Worm (Caenorhabditis elegans) whole organism, late embryonic: Measurements from ENCODE around the gene ZC8.6.

Experiments
- T23F11.4 ChIP-seq: fragments of 200-800 bp; sonication (Bioruptor generic); optimal IDR thresholded peaks from 2 replicates; lab custom pipeline; 2018; ENCODE audit warnings: mild to moderate bottlenecking, missing genetic modification characterization, missing compliant biosample characterization
- ceh-34 ChIP-seq: sonication (generic microtip); optimal IDR thresholded peaks from 2 replicates; lab custom pipeline; 2016; ENCODE audit warnings: mild to moderate bottlenecking, missing genetic modification characterization, missing compliant biosample characterization
- pax-1 ChIP-seq: fragments of 150-350 bp; optimal IDR thresholded peaks from 2 replicates; lab custom pipeline; 2014; ENCODE audit warnings: missing biosample characterization, missing genetic modification characterization
- unc-55 ChIP-seq: sonication (generic microtip); optimal IDR thresholded peaks from 2 replicates; lab custom pipeline; 2017; ENCODE audit warnings: missing biosample characterization, missing genetic modification reagents, missing genetic modification characterization

DNA sequence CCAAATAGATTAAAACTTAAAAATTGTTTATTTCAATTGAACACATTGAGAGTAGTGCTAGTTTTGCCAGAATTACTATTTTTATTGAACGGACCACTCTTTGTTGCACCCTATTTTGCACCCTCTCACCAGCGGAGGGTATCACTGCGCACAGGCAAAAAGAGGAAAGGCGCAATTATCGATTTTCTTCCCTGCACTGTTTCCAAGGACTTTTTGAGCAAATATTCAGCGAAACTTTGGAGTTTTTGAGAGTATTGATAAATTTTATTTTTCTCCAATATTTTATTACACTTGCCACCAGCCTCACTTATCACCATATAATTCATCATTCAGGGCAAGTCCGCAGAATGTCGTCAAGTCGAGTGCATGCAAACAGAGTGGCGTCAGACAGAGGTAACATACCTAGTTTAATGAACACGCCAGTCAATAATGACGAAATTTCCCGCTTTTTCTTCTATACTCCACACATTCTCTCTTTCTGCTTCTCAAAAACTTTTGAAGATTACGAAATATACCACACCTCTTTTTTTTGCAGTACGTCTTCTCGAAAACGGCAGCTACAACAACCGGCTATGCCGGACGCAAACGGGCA is 20.8 kb upstream of the ZC8.6 start:
- TF ChIP-seq ceh-34 (tag; lab: Kevin White, UChicago): no peak
- no peak for TF ChIP-seq T23F11.4 (GFP tag; lab: Kevin White, UChicago)
- no peak for TF ChIP-seq pax-1 (tag; lab: Kevin White, UChicago)
- TF ChIP-seq unc-55: no peak
